Fruit fly (Drosophila melanogaster) whole organism: ENCODE data around the gene CG6999.

Experiments used
- CG8478 ChIP-seq: fragments of >200 bp; optimal IDR thresholded peaks from 2 replicates; lab custom pipeline; 2018; ENCODE audit warnings: inconsistent platforms
- Dll ChIP-seq: fragments of >200 bp; optimal IDR thresholded peaks from 2 replicates; lab custom pipeline; 2017
- EcR ChIP-seq, 2 experiments: fragments of >200 bp; optimal IDR thresholded peaks; 2 replicates each; lab custom pipeline; 2017; ENCODE audit warnings: missing biosample characterization in 2 of 2, missing genetic modification characterization in 2 of 2, missing genetic modification reagents in 2 of 2
- pan ChIP-seq: fragments of >200 bp; optimal IDR thresholded peaks from 2 replicates; lab custom pipeline; 2017
- psq ChIP-seq: fragments of >200 bp; optimal IDR thresholded peaks from 2 replicates; lab custom pipeline; 2017
- usp ChIP-seq: fragments of >200 bp; optimal IDR thresholded peaks from 2 replicates; lab custom pipeline; 2017; ENCODE audit warnings: missing biosample characterization, missing genetic modification characterization, mixed read lengths

dm6 chrX:9103308-9104185, 15.4 kb downstream of the CG6999 start, which contains the start of gene CG7766:
- no peak for TF ChIP-seq pan (lab: Kevin White, UChicago)
- TF ChIP-seq psq (lab: Kevin White, UChicago): no peak
- TF ChIP-seq usp (GFP tag; lab: Kevin White, UChicago): no peak
- TF ChIP-seq CG8478 (lab: Kevin White, UChicago): no peak
- no peak for TF ChIP-seq EcR (GFP tag; optimal IDR thresholded peaks at IDR 0.05; lab: Kevin White, UChicago)
- TF ChIP-seq Dll (lab: Kevin White, UChicago): no peak
